Fruit fly (Drosophila melanogaster): Measurements from ENCODE around the gene CG13847.

The CG13847 gene

dm6 chr3R:22467939-22468571, 32.1 kb upstream of the CG13847 start, which contains the start of the genes CG5377 and Nrx-1 (continued):
- TF ChIP-seq CG14710 (tag; optimal IDR thresholded peaks at IDR 0.05) (peak; percentile 77), TFAM (GFP tag; optimal IDR thresholded peaks at IDR 0.05) (no peak), HLH3B (GFP tag; IDR thresholded peaks at IDR 0.05) (no peak), D19B (GFP tag; optimal IDR thresholded peaks at IDR 0.05) (no peak), chinmo (GFP tag; IDR thresholded peaks at IDR 0.05; ENCODE audit: partially characterized antibody) (peak; percentile 68; the same call in 1 of the 4 replicates), unc-4 (GFP tag; IDR thresholded peaks at IDR 0.05; ENCODE audit: partially characterized antibody) (0 out of 2 replicates have a peak, but pooled peaks have one; percentile 22), Meics (GFP tag; optimal IDR thresholded peaks at IDR 0.05) (no peak), CG12744 (GFP tag; optimal IDR thresholded peaks at IDR 0.05) (no peak), CG31441 (GFP tag; IDR thresholded peaks at IDR 0.05) (no peak), CG7839 (tag; optimal IDR thresholded peaks at IDR 0.05) (no peak), CG2875 (GFP tag; optimal IDR thresholded peaks at IDR 0.05) (no peak), CG5180 (GFP tag; optimal IDR thresholded peaks at IDR 0.05) (no peak), Dp (GFP tag; optimal IDR thresholded peaks at IDR 0.05) (peak; percentile 60), CG34422 (GFP tag; IDR thresholded peaks at IDR 0.05) (peak; percentile 6; the same call in 1 of the 3 replicates), caup (GFP tag; optimal IDR thresholded peaks at IDR 0.05; ENCODE audit: severe bottlenecking) (no peak), CG14014 (GFP tag; IDR thresholded peaks at IDR 0.05) (no peak), CG11723 (GFP tag; optimal IDR thresholded peaks at IDR 0.05) (no peak), CG9797 (GFP tag; optimal IDR thresholded peaks at IDR 0.05) (peak; percentile 74), CG13624 (GFP tag; optimal IDR thresholded peaks at IDR 0.05) (no peak), Dbx (GFP tag; IDR thresholded peaks at IDR 0.05) (no peak), CG13894 (tag; optimal IDR thresholded peaks at IDR 0.05) (no peak), CG3838 (GFP tag; optimal IDR thresholded peaks at IDR 0.05) (no peak), Myb (GFP tag; optimal IDR thresholded peaks at IDR 0.05) (peak; percentile 53), CG1603 (tag; optimal IDR thresholded peaks at IDR 0.05) (peak; percentile 27), Rx (GFP tag; IDR thresholded peaks at IDR 0.05) (no peak), CG16863 (GFP tag; optimal IDR thresholded peaks at IDR 0.05) (no peak), trem (tag; optimal IDR thresholded peaks at IDR 0.05) (peak; percentile 23), CG9932 (GFP tag; IDR thresholded peaks at IDR 0.05) (no peak), tin (GFP tag; optimal IDR thresholded peaks at IDR 0.05) (no peak), CG11696 (GFP tag; IDR thresholded peaks at IDR 0.05) (no peak), Ssrp (tag; optimal IDR thresholded peaks at IDR 0.05) (no peak), Hr78 (GFP tag; optimal IDR thresholded peaks at IDR 0.05) (no peak), disco-r (GFP tag; optimal IDR thresholded peaks at IDR 0.05) (no peak), CG6654 (GFP tag; optimal IDR thresholded peaks at IDR 0.05) (no peak), zen2 (GFP tag; IDR thresholded peaks at IDR 0.05; ENCODE audit: partially characterized antibody) (no peak), pum (GFP tag; optimal IDR thresholded peaks at IDR 0.05) (no peak), klu (GFP tag; IDR thresholded peaks at IDR 0.05) (no peak), trh (GFP tag; optimal IDR thresholded peaks at IDR 0.05) (no peak), E2f2 (GFP tag; IDR thresholded peaks at IDR 0.05) (peak; percentile 59), CG33213 (GFP tag; optimal IDR thresholded peaks at IDR 0.05) (no peak), Xbp1 (GFP tag; optimal IDR thresholded peaks at IDR 0.05) (no peak), CG8388 (GFP tag; optimal IDR thresholded peaks at IDR 0.05) (no peak), sna (GFP tag; IDR thresholded peaks at IDR 0.05; ENCODE audit: partially characterized antibody) (0 out of 2 replicates have a peak, but pooled peaks have one; percentile 17), CG13296 (GFP tag; optimal IDR thresholded peaks at IDR 0.05) (no peak), sqz (GFP tag; optimal IDR thresholded peaks at IDR 0.05) (no peak), lab (GFP tag; optimal IDR thresholded peaks at IDR 0.05) (no peak), psq (GFP tag; optimal IDR thresholded peaks at IDR 0.05) (no peak), sens (GFP tag) (no peak), Trl (optimal IDR thresholded peaks at IDR 0.05) (no peak), Trl (GFP tag; optimal IDR thresholded peaks at IDR 0.05) (no peak)

All from whole organism, embryonic.